Worm (Caenorhabditis elegans) whole organism, early embryonic: ENCODE measurements around the gene rict-1.

Source experiments
- B0310.2 ChIP-seq: sonication (generic microtip); optimal IDR thresholded peaks from 2 replicates; lab custom pipeline; 2016; ENCODE audit warnings: mild to moderate bottlenecking, missing genetic modification characterization, missing compliant biosample characterization
- F13C5.2 ChIP-seq: sonication (generic microtip); optimal IDR thresholded peaks from 2 replicates; lab custom pipeline; 2017; ENCODE audit warnings: mild to moderate bottlenecking, missing genetic modification characterization, inconsistent platforms, missing compliant biosample characterization
- aly-1 ChIP-seq: sonication (generic microtip); optimal IDR thresholded peaks from 2 replicates; lab custom pipeline; 2016; ENCODE audit warnings: missing genetic modification characterization, missing compliant biosample characterization
- ama-1 ChIP-seq: fragments of 150-350 bp; optimal IDR thresholded peaks from 2 replicates; lab custom pipeline; 2014
- ceh-13 ChIP-seq: fragments of 200-800 bp; sonication (Bioruptor generic); optimal IDR thresholded peaks from 2 replicates; lab custom pipeline; 2018; ENCODE audit warnings: mild to moderate bottlenecking, missing genetic modification characterization, missing compliant biosample characterization
- ceh-36 ChIP-seq: sonication (generic microtip); optimal IDR thresholded peaks from 2 replicates; lab custom pipeline; 2016; ENCODE audit warnings: missing genetic modification characterization, inconsistent platforms, missing compliant biosample characterization
- ets-7 ChIP-seq: sonication (generic microtip); optimal IDR thresholded peaks from 2 replicates; lab custom pipeline; 2016; ENCODE audit warnings: missing genotype, missing genetic modification characterization, missing compliant biosample characterization
- flt-1 ChIP-seq: fragments of 200-800 bp; sonication (Bioruptor generic); IDR thresholded peaks from 2 replicates; pipeline ENCODE4 v1.3.6; 2022; ENCODE audit warnings: missing genetic modification characterization, missing compliant biosample characterization
- hmbx-1 ChIP-seq: sonication (generic microtip); optimal IDR thresholded peaks from 2 replicates; lab custom pipeline; 2016; ENCODE audit warnings: mild to moderate bottlenecking, missing genetic modification characterization, missing compliant biosample characterization
- hmg-4 ChIP-seq: fragments of 200-800 bp; sonication (Bioruptor generic); optimal IDR thresholded peaks from 2 replicates; lab custom pipeline; 2018; ENCODE audit warnings: mild to moderate bottlenecking, missing genetic modification characterization, missing compliant biosample characterization
- hnd-1 ChIP-seq: sonication (generic microtip); optimal IDR thresholded peaks from 2 replicates; lab custom pipeline; 2016; ENCODE audit warnings: missing genetic modification characterization, missing compliant biosample characterization
- pes-1 ChIP-seq: fragments of 200-800 bp; sonication (Bioruptor generic); IDR thresholded peaks from 2 replicates; pipeline ENCODE4 v1.3.6; 2022; ENCODE audit warnings: missing genetic modification reagents, missing genetic modification characterization, missing compliant biosample characterization
- scrt-1 ChIP-seq: fragments of 200-800 bp; sonication (Bioruptor generic); IDR thresholded peaks from 2 replicates; pipeline ENCODE4 v1.3.6; 2022; ENCODE audit warnings: missing genetic modification characterization, missing compliant biosample characterization
- sea-1 ChIP-seq: fragments of 200-800 bp; sonication (Bioruptor generic); conservative IDR thresholded peaks from 2 replicates; pipeline ENCODE4 v1.3.6; 2022; ENCODE audit warnings: missing genetic modification characterization, missing compliant biosample characterization
- tbx-11 ChIP-seq: fragments of 200-800 bp; sonication (Bioruptor generic); IDR thresholded peaks from 2 replicates; pipeline ENCODE4 v1.3.6; 2022; ENCODE audit warnings: missing genetic modification characterization, missing compliant biosample characterization
- tbx-37 ChIP-seq: fragments of 200-800 bp; sonication (Bioruptor generic); conservative IDR thresholded peaks from 2 replicates; pipeline ENCODE4 v1.3.6; 2022; ENCODE audit warnings: missing genetic modification reagents, missing genetic modification characterization, missing compliant biosample characterization
- tra-4 ChIP-seq: sonication (generic microtip); optimal IDR thresholded peaks from 2 replicates; lab custom pipeline; 2017; ENCODE audit warnings: missing genetic modification characterization, missing compliant biosample characterization

Gene rict-1

ce11 chrII:13153299-13153698, 36.7 kb upstream of the rict-1 start, which contains the start of gene spe-18:
TSS of gene spe-18 (minus strand) at chrII:13153399.
- no peak for TF ChIP-seq pes-1 (GFP tag; lab: Robert Waterston, UW)
- no peak for TF ChIP-seq tbx-37 (GFP tag; lab: Robert Waterston, UW)
- TF ChIP-seq hnd-1 = no peak
- no peak for TF ChIP-seq scrt-1 (GFP tag; lab: Robert Waterston, UW)
- no peak for TF ChIP-seq F13C5.2 (tag; lab: Kevin White, UChicago)
- no peak for TF ChIP-seq tra-4
- TF ChIP-seq ceh-13 (GFP tag; lab: Kevin White, UChicago) = no peak
- TF ChIP-seq hmg-4 (GFP tag; lab: Kevin White, UChicago) = no peak
- TF ChIP-seq sea-1 (GFP tag; lab: Robert Waterston, UW) = no peak
- TF ChIP-seq aly-1 (tag; lab: Kevin White, UChicago) = no peak
- no peak for TF ChIP-seq ama-1 (lab: Kevin White, UChicago)
- no peak for TF ChIP-seq tbx-11 (GFP tag; lab: Robert Waterston, UW)
- no peak for TF ChIP-seq ceh-36 (tag; lab: Kevin White, UChicago)
- TF ChIP-seq B0310.2 (tag; lab: Kevin White, UChicago) = no peak
- TF ChIP-seq hmbx-1 (tag; lab: Kevin White, UChicago) = no peak

ce11 chrII:13152409-13152808, 35.8 kb upstream of the rict-1 start:
- no peak for TF ChIP-seq aly-1 (tag; lab: Kevin White, UChicago)
- no peak for TF ChIP-seq pes-1 (GFP tag; lab: Robert Waterston, UW)
- TF ChIP-seq B0310.2 (tag; lab: Kevin White, UChicago) = no peak
- TF ChIP-seq ama-1 (lab: Kevin White, UChicago) = no peak
- no peak for TF ChIP-seq tbx-11 (GFP tag; lab: Robert Waterston, UW)
- TF ChIP-seq sea-1 (GFP tag; lab: Robert Waterston, UW) = no peak
- TF ChIP-seq tbx-37 (GFP tag; lab: Robert Waterston, UW) = no peak
- no peak for TF ChIP-seq flt-1 (GFP tag; lab: Robert Waterston, UW)
- no peak for TF ChIP-seq hmg-4 (GFP tag; lab: Kevin White, UChicago)
- TF ChIP-seq F13C5.2 (tag; lab: Kevin White, UChicago) = no peak
- no peak for TF ChIP-seq ets-7
- no peak for TF ChIP-seq hnd-1

ce11 chrII:13149965-13150364, 33.4 kb upstream of the rict-1 start:
- TF ChIP-seq scrt-1 (GFP tag; lab: Robert Waterston, UW) = no peak
- TF ChIP-seq ets-7 = no peak
- TF ChIP-seq aly-1 (tag; lab: Kevin White, UChicago) = no peak
- TF ChIP-seq tbx-11 (GFP tag; lab: Robert Waterston, UW) = no peak
- no peak for TF ChIP-seq hmbx-1 (tag; lab: Kevin White, UChicago)
- TF ChIP-seq hmg-4 (GFP tag; lab: Kevin White, UChicago) = no peak
- TF ChIP-seq F13C5.2 (tag; lab: Kevin White, UChicago) = no peak
- TF ChIP-seq ceh-13 (GFP tag; lab: Kevin White, UChicago) = no peak
- TF ChIP-seq tra-4 = no peak
- TF ChIP-seq pes-1 (GFP tag; lab: Robert Waterston, UW) = no peak
- TF ChIP-seq sea-1 (GFP tag; lab: Robert Waterston, UW) = no peak
- TF ChIP-seq B0310.2 (tag; lab: Kevin White, UChicago) = no peak
- TF ChIP-seq ceh-36 (tag; lab: Kevin White, UChicago) = no peak
- no peak for TF ChIP-seq tbx-37 (GFP tag; lab: Robert Waterston, UW)
- no peak for TF ChIP-seq hnd-1
- TF ChIP-seq flt-1 (GFP tag; lab: Robert Waterston, UW) = no peak
- no peak for TF ChIP-seq ama-1 (lab: Kevin White, UChicago)

DNA sequence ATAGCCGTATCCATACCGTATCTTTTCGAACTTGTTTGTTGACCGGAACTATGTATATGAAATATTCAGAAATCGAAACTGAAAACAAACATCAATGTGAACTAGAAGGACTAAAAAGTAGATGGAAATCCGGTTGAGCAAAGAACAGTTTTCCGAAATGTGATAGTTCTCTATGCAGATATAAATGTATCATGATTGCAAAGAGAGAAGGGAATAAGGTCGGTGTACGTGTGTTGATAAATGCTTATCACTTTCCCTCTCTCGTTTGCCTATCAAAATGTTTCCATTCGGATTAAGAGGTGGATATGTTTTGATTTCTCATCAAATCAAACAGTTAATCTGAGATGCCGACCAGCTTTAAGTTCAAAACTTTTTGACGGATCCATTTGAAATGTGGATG, 31.6 kb upstream of the rict-1 start:
- no peak for TF ChIP-seq hmbx-1 (tag; lab: Kevin White, UChicago)
- TF ChIP-seq tra-4 = no peak
- TF ChIP-seq ceh-36 (tag; lab: Kevin White, UChicago) = no peak
- TF ChIP-seq B0310.2 (tag; lab: Kevin White, UChicago) = no peak
- no peak for TF ChIP-seq scrt-1 (GFP tag; lab: Robert Waterston, UW)
- TF ChIP-seq ama-1 (lab: Kevin White, UChicago) = no peak
- no peak for TF ChIP-seq tbx-37 (GFP tag; lab: Robert Waterston, UW)
- no peak for TF ChIP-seq ets-7
- no peak for TF ChIP-seq flt-1 (GFP tag; lab: Robert Waterston, UW)
- TF ChIP-seq F13C5.2 (tag; lab: Kevin White, UChicago) = no peak
- no peak for TF ChIP-seq ceh-13 (GFP tag; lab: Kevin White, UChicago)
- TF ChIP-seq pes-1 (GFP tag; lab: Robert Waterston, UW) = no peak
- no peak for TF ChIP-seq aly-1 (tag; lab: Kevin White, UChicago)
- no peak for TF ChIP-seq tbx-11 (GFP tag; lab: Robert Waterston, UW)
- no peak for TF ChIP-seq hnd-1
- TF ChIP-seq hmg-4 (GFP tag; lab: Kevin White, UChicago) = no peak
- no peak for TF ChIP-seq sea-1 (GFP tag; lab: Robert Waterston, UW)

ce11 chrII:13145204-13145603, 28.6 kb upstream of the rict-1 start, which contains the start of gene mltn-1:
TSS of gene mltn-1 (minus strand) at chrII:13145225.
- TF ChIP-seq ama-1 (lab: Kevin White, UChicago) (no peak), hmbx-1 (tag; lab: Kevin White, UChicago) (no peak), ceh-36 (tag; lab: Kevin White, UChicago) (no peak), sea-1 (GFP tag; lab: Robert Waterston, UW) (no peak), ets-7 (no peak), ceh-13 (GFP tag; lab: Kevin White, UChicago) (no peak), hnd-1 (no peak), hmg-4 (GFP tag; lab: Kevin White, UChicago) (no peak), flt-1 (GFP tag; lab: Robert Waterston, UW) (no peak), scrt-1 (GFP tag; lab: Robert Waterston, UW) (no peak), tbx-11 (GFP tag; lab: Robert Waterston, UW) (no peak), aly-1 (tag; lab: Kevin White, UChicago) (no peak), B0310.2 (tag; lab: Kevin White, UChicago) (no peak)

- TF ChIP-seq tbx-11 (GFP tag; lab: Robert Waterston, UW) (no peak), hmg-4 (GFP tag; lab: Kevin White, UChicago) (no peak), scrt-1 (GFP tag; lab: Robert Waterston, UW) (no peak), hnd-1 (no peak), flt-1 (GFP tag; lab: Robert Waterston, UW) (no peak), sea-1 (GFP tag; lab: Robert Waterston, UW) (no peak), ets-7 (no peak), ama-1 (lab: Kevin White, UChicago) (no peak), tra-4 (no peak), ceh-36 (tag; lab: Kevin White, UChicago) (no peak)
These were observed 25.8 kb upstream of the rict-1 start for ce11 chrII:13142372-13142771.
